Worm (Caenorhabditis elegans): ENCODE results near the gene amph-1.

Gene amph-1

DNA sequence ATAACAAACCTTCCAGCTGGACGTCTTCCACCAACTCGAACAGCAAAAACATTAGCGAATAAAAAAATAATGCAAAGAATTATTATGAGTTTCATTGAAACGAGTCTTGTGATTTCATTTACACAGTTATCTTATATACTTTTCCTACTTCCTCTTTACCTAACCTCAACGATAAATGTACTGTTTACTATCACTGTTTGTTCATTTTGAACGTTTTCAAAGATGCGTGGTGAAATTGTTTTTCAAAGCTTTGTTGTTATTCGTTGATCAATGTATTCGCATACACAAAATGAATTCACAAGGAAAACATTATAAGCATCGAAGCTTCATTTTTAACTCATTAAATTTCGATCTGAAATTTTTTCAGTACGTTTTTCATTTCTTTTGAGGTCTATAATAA is 25.4 kb downstream of the amph-1 start, which contains the start of gene W09C2.7:
W09C2.7 (minus strand) TSS at position 101 of the 400 bp plus-strand sequence.
- no peak for TF ChIP-seq dsc-1 (tag; optimal IDR thresholded peaks at IDR 0.05)
- no peak for TF ChIP-seq unc-62 (GFP tag; optimal IDR thresholded peaks at IDR 0.05)
- no peak for TF ChIP-seq ztf-4 (tag; optimal IDR thresholded peaks at IDR 0.05)
- TF ChIP-seq pqm-1 (tag; optimal IDR thresholded peaks at IDR 0.05) = no peak
- no peak for TF ChIP-seq snpc-4 (tag; optimal IDR thresholded peaks at IDR 0.05)
- no peak for TF ChIP-seq mep-1 (tag; optimal IDR thresholded peaks at IDR 0.05)
- TF ChIP-seq hlh-17 (GFP tag; optimal IDR thresholded peaks at IDR 0.05; ENCODE audit: borderline replicate concordance) = no peak
- TF ChIP-seq hlh-4 (tag; optimal IDR thresholded peaks at IDR 0.05) = no peak
- TF ChIP-seq jun-1 (tag; optimal IDR thresholded peaks at IDR 0.05) = no peak
- TF ChIP-seq efl-3 (GFP tag; optimal IDR thresholded peaks at IDR 0.05) = no peak
- no peak for TF ChIP-seq vab-15 (tag; optimal IDR thresholded peaks at IDR 0.05)
- TF ChIP-seq nhr-20 (tag; optimal IDR thresholded peaks at IDR 0.05) = no peak
- no peak for TF ChIP-seq elt-2 (tag; optimal IDR thresholded peaks at IDR 0.05)
- no peak for TF ChIP-seq nhr-11 (tag; optimal IDR thresholded peaks at IDR 0.05)
- TF ChIP-seq lin-39 (tag; optimal IDR thresholded peaks at IDR 0.05) = no peak
- TF ChIP-seq sptf-1 (tag; optimal IDR thresholded peaks at IDR 0.05) = no peak
- no peak for TF ChIP-seq unc-30 (tag; optimal IDR thresholded peaks at IDR 0.05)
- no peak for TF ChIP-seq tlp-1 (tag; optimal IDR thresholded peaks at IDR 0.05)

DNA sequence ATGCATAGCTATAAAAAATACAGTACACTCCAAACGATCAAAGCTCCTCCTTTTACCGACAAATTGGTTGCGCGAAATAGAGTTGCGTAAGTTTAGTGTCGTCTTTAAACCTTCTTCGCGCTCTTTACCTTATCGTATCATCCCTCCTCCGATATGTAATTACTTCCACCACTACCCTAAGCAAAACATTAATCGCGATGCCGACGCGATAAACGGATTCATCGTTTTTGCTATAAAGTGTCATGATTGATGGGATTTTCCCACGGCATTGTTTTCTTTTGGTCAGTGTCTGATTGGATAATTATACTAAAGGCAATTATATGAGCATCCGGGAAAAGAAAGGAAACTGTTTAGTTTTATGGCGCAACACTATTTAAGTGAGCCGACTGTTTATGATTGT is 28.8 kb downstream of the amph-1 start:
- TF ChIP-seq rnt-1 (tag; optimal IDR thresholded peaks at IDR 0.05) (peak; percentile 20), egl-27 (tag; optimal IDR thresholded peaks at IDR 0.05) (no peak), lin-14 (GFP tag; optimal IDR thresholded peaks at IDR 0.05) (peak; percentile 6), blmp-1 (tag; optimal IDR thresholded peaks at IDR 0.05) (peak; percentile 14)

- TF ChIP-seq blmp-1 (tag; optimal IDR thresholded peaks at IDR 0.05) (peak; percentile 70), lin-14 (GFP tag; optimal IDR thresholded peaks at IDR 0.05) (peak; percentile 44), efl-1 (optimal IDR thresholded peaks at IDR 0.05) (no peak), efl-1 (GFP tag; optimal IDR thresholded peaks at IDR 0.05 in 1 of 2) (peak in 1 of 2 experiments; percentile 31), rnt-1 (tag; optimal IDR thresholded peaks at IDR 0.05) (peak; percentile 33), nhr-85 (tag) (peak; percentile 91), xbp-1 (tag; optimal IDR thresholded peaks at IDR 0.05) (no peak), mdl-1 (tag; optimal IDR thresholded peaks at IDR 0.05) (no peak), nhr-20 (tag; optimal IDR thresholded peaks at IDR 0.05) (peak; percentile 19), lin-39 (tag; optimal IDR thresholded peaks at IDR 0.05) (no peak), snu-23 (GFP tag; optimal IDR thresholded peaks at IDR 0.05) (peak; percentile 10), lsy-2 (tag; optimal IDR thresholded peaks at IDR 0.05) (peak in 1 of 2 experiments; percentile 55), sptf-1 (tag; optimal IDR thresholded peaks at IDR 0.05) (no peak), ceh-63 (GFP tag; optimal IDR thresholded peaks at IDR 0.05) (no peak), egl-27 (tag; optimal IDR thresholded peaks at IDR 0.05) (no peak), hpl-2 (GFP tag; optimal IDR thresholded peaks at IDR 0.05) (no peak), ceh-8 (GFP tag; optimal IDR thresholded peaks at IDR 0.05) (no peak)
These were observed 29.7 kb downstream of the amph-1 start for ce11 chrIV:9618015-9618414.

- TF ChIP-seq rnt-1 (tag; optimal IDR thresholded peaks at IDR 0.05) = peak; percentile 30
- peak; percentile 48 for TF ChIP-seq nhr-85 (tag)
- no peak for TF ChIP-seq ets-5 (GFP tag; IDR thresholded peaks at IDR 0.05)
- peak; percentile 43 for TF ChIP-seq lin-14 (GFP tag; optimal IDR thresholded peaks at IDR 0.05)
- TF ChIP-seq mep-1 (tag; optimal IDR thresholded peaks at IDR 0.05) = peak; percentile 27
- peak; percentile 25 for TF ChIP-seq blmp-1 (tag; optimal IDR thresholded peaks at IDR 0.05)
These were observed 30.3 kb downstream of the amph-1 start for ce11 chrIV:9617358-9617757.

DNA sequence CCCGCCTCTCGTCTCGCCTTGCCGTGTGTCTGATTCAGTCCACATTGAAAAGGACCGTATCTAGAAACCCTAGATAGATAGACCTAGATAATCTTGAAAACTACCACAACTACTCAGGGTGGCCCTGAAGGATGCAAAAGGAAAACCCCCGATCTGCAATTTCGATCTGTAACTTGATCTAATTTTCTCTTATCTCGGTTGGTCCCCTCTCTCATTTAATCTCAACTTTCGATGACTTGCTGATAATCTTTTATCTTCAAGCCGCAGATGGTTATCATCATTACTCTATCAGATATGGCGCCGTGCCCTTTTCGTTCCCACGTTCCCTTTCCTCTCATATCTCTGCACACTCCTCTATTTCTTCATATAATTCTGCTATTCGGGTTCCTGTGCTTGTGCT is 32.2 kb downstream of the amph-1 start:
- TF ChIP-seq hlh-17 (GFP tag; optimal IDR thresholded peaks at IDR 0.05; ENCODE audit: borderline replicate concordance) = no peak
- no peak for TF ChIP-seq nhr-77 (tag; optimal IDR thresholded peaks at IDR 0.05)
- no peak for TF ChIP-seq fkh-10 (GFP tag; optimal IDR thresholded peaks at IDR 0.05)
- TF ChIP-seq nhr-85 (tag) = peak; percentile 97
- TF ChIP-seq lin-14 (GFP tag; optimal IDR thresholded peaks at IDR 0.05) = peak; percentile 69
- TF ChIP-seq nhr-71 (tag; optimal IDR thresholded peaks at IDR 0.05) = peak; percentile 46
- no peak for TF ChIP-seq F16B12.6 (tag; optimal IDR thresholded peaks at IDR 0.05)
- no peak for TF ChIP-seq ceh-88 (GFP tag; IDR thresholded peaks at IDR 0.05)
- TF ChIP-seq irx-1 (tag; optimal IDR thresholded peaks at IDR 0.05) = peak; percentile 39
- peak; percentile 76 for TF ChIP-seq efl-3 (GFP tag; optimal IDR thresholded peaks at IDR 0.05)
- TF ChIP-seq nhr-20 (tag; optimal IDR thresholded peaks at IDR 0.05) = peak; percentile 41
- peak in 1 of 2 experiments; percentile 17 for TF ChIP-seq egl-27 (tag; optimal IDR thresholded peaks at IDR 0.05)
- peak; percentile 22 for TF ChIP-seq blmp-1 (tag; optimal IDR thresholded peaks at IDR 0.05)
- TF ChIP-seq mab-9 (GFP tag; IDR thresholded peaks at IDR 0.05) = no peak
- TF ChIP-seq rnt-1 (tag; optimal IDR thresholded peaks at IDR 0.05) = peak; percentile 70
- peak; percentile 16 for TF ChIP-seq nhr-47 (tag; optimal IDR thresholded peaks at IDR 0.05)
- TF ChIP-seq nhr-237 (tag; optimal IDR thresholded peaks at IDR 0.05) = no peak
- no peak for TF ChIP-seq mef-2 (tag; optimal IDR thresholded peaks at IDR 0.05)
- TF ChIP-seq lsy-2 (tag; optimal IDR thresholded peaks at IDR 0.05) = peak in 1 of 2 experiments; percentile 28
- TF ChIP-seq unc-62 (GFP tag; optimal IDR thresholded peaks at IDR 0.05) = no peak
